Worm (Caenorhabditis elegans): ENCODE results near the gene C54E10.3.

- TF ChIP-seq ztf-29 (GFP tag; IDR thresholded peaks at IDR 0.05): no peak
- TF ChIP-seq klf-2 (GFP tag; conservative IDR thresholded peaks at IDR 0.05): no peak
- no peak for TF ChIP-seq ztf-23 (GFP tag; IDR thresholded peaks at IDR 0.05)
- peak; percentile 16; the same call in 1 of the 2 replicates for TF ChIP-seq T22C8.4 (GFP tag; IDR thresholded peaks at IDR 0.05)
- TF ChIP-seq ref-1 (GFP tag; conservative IDR thresholded peaks at IDR 0.05): no peak
- TF ChIP-seq tab-1 (GFP tag; IDR thresholded peaks at IDR 0.05): no peak
- no peak for TF ChIP-seq flt-1 (GFP tag; IDR thresholded peaks at IDR 0.05)
- no peak for TF ChIP-seq med-1 (GFP tag; optimal IDR thresholded peaks at IDR 0.05; ENCODE audit: insufficient read depth)
- TF ChIP-seq cog-1 (tag; optimal IDR thresholded peaks at IDR 0.05): no peak
These were observed 26.3 kb downstream of the C54E10.3 start, which contains the start of gene cyp-33D3 for ce11 chrV:18837125-18837524.

All from whole organism, midembryonic.